Worm (Caenorhabditis elegans): ENCODE data around the gene F44A2.7.

- TF ChIP-seq mab-5 (tag; optimal IDR thresholded peaks at IDR 0.05) = no peak
- TF ChIP-seq unc-39 (tag; optimal IDR thresholded peaks at IDR 0.05) = no peak
- no peak for TF ChIP-seq lin-13 (tag; optimal IDR thresholded peaks at IDR 0.05)
Measured at ce11 chrV:9324167-9324566, 2.9 kb downstream of the F44A2.7 start.

Measured in whole organism, mixed stage, embryonic.